Fruit fly (Drosophila melanogaster) whole organism, pupa: ENCODE measurements around the gene CG33689.

Experiments used
- CG10348 ChIP-seq: fragments of 200-800 bp; sonication (Bioruptor generic); IDR thresholded peaks from 2 replicates; pipeline ENCODE4 v1.3.6; 2022; ENCODE audit warnings: missing biosample characterization, missing genetic modification characterization
- CG12605 ChIP-seq: fragments of 200-800 bp; sonication (Bioruptor generic); IDR thresholded peaks from 2 replicates; pipeline ENCODE4 v1.3.6; 2022; ENCODE audit warnings: missing biosample characterization, missing genetic modification characterization
- CG13204 ChIP-seq: fragments of 200-800 bp; sonication (Bioruptor generic); optimal IDR thresholded peaks from 2 replicates; lab custom pipeline; 2018; ENCODE audit warnings: missing biosample characterization, mild to moderate bottlenecking, missing genetic modification characterization, moderate library complexity
- CG14655 ChIP-seq: fragments of 200-800 bp; sonication (Bioruptor generic); optimal IDR thresholded peaks from 3 replicates; lab custom pipeline; 2017; ENCODE audit warnings: mild to moderate bottlenecking, missing biosample characterization, missing genetic modification reagents, missing genetic modification characterization
- CG15710 ChIP-seq: fragments of 200-800 bp; sonication (Bioruptor generic); optimal IDR thresholded peaks from 2 replicates; lab custom pipeline; 2018; ENCODE audit warnings: missing biosample characterization, mild to moderate bottlenecking, missing genetic modification characterization, moderate library complexity
- CG17806 ChIP-seq: fragments of 200-800 bp; sonication (Bioruptor generic); optimal IDR thresholded peaks from 2 replicates; lab custom pipeline; 2018; ENCODE audit warnings: missing biosample characterization, mild to moderate bottlenecking, missing genetic modification characterization, moderate library complexity
- CG32121 ChIP-seq: fragments of 200-800 bp; sonication (Bioruptor generic); IDR thresholded peaks from 2 replicates; pipeline ENCODE4 v1.3.6; 2022; ENCODE audit warnings: missing biosample characterization, missing genetic modification characterization
- CG34367 ChIP-seq: fragments of 200-800 bp; sonication (Bioruptor generic); optimal IDR thresholded peaks from 2 replicates; lab custom pipeline; 2018; ENCODE audit warnings: missing biosample characterization, mild to moderate bottlenecking, missing genetic modification characterization
- CG4496 ChIP-seq: fragments of 200-800 bp; sonication (Bioruptor generic); IDR thresholded peaks from 3 replicates; pipeline ENCODE4 v1.3.6; 2022; ENCODE audit warnings: missing biosample characterization, missing genetic modification characterization
- CG8159 ChIP-seq: fragments of 200-800 bp; sonication (Bioruptor generic); optimal IDR thresholded peaks from 3 replicates; lab custom pipeline; 2018; ENCODE audit warnings: missing biosample characterization, mild to moderate bottlenecking, missing genetic modification characterization, moderate library complexity
- CG8301 ChIP-seq: fragments of 200-800 bp; sonication (Bioruptor generic); optimal IDR thresholded peaks from 2 replicates; lab custom pipeline; 2018; ENCODE audit warnings: missing biosample characterization, mild to moderate bottlenecking, missing genetic modification characterization
- CG9948 ChIP-seq: fragments of 200-800 bp; sonication (Bioruptor generic); optimal IDR thresholded peaks from 2 replicates; lab custom pipeline; 2018; ENCODE audit warnings: missing biosample characterization, mild to moderate bottlenecking, missing genetic modification characterization, moderate library complexity
- D1 ChIP-seq: fragments of 200-800 bp; sonication (Bioruptor generic); optimal IDR thresholded peaks from 2 replicates; lab custom pipeline; 2018; ENCODE audit warnings: missing biosample characterization, mild to moderate bottlenecking, missing genetic modification characterization, moderate library complexity
- EcR ChIP-seq: fragments of 200-800 bp; sonication (Bioruptor generic); optimal IDR thresholded peaks from 3 replicates; lab custom pipeline; 2019; ENCODE audit warnings: missing biosample characterization, missing genetic modification characterization, mild to moderate bottlenecking, moderate library complexity, missing genetic modification reagents
- Ets98B ChIP-seq: fragments of 200-800 bp; sonication (Bioruptor generic); IDR thresholded peaks from 2 replicates; pipeline ENCODE4 v1.3.6; 2022; ENCODE audit warnings: missing biosample characterization, missing genetic modification characterization
- Pif1A ChIP-seq: fragments of 200-800 bp; sonication (Bioruptor generic); optimal IDR thresholded peaks from 3 replicates; lab custom pipeline; 2016; ENCODE audit warnings: missing biosample characterization, missing genetic modification characterization
- Pif1B ChIP-seq: fragments of 200-800 bp; sonication (Bioruptor generic); optimal IDR thresholded peaks from 3 replicates; lab custom pipeline; 2016; ENCODE audit warnings: missing biosample characterization, missing genetic modification characterization
- Snoo ChIP-seq: fragments of 200-800 bp; sonication (Bioruptor generic); optimal IDR thresholded peaks from 3 replicates; lab custom pipeline; 2017; ENCODE audit warnings: missing biosample characterization, mild to moderate bottlenecking, missing genetic modification characterization, inconsistent platforms
- fd96Ca ChIP-seq: fragments of 200-800 bp; sonication (Bioruptor generic); IDR thresholded peaks from 3 replicates; pipeline ENCODE4 v1.3.6; 2022; ENCODE audit warnings: missing biosample characterization, missing genetic modification characterization
- gl ChIP-seq: fragments of 200-800 bp; sonication (Bioruptor generic); optimal IDR thresholded peaks from 2 replicates; lab custom pipeline; 2018; ENCODE audit warnings: missing biosample characterization, mild to moderate bottlenecking, missing genetic modification characterization
- rn ChIP-seq: fragments of 200-800 bp; sonication (Bioruptor generic); IDR thresholded peaks from 2 replicates; pipeline ENCODE4 v1.3.6; 2022; ENCODE audit warnings: missing biosample characterization, missing genetic modification characterization

The CG33689 gene

dm6 chr3L:16213201-16213600 lies 13.2 kb downstream of the CG33689 start:
- TF ChIP-seq CG13204 = peak; percentile 46
- TF ChIP-seq EcR (GFP tag; lab: Kevin White, UChicago) = peak; percentile 43
- TF ChIP-seq CG15710 = no peak
- TF ChIP-seq CG34367 (tag; lab: Kevin White, UChicago) = no peak
- no peak for TF ChIP-seq CG8159 (tag; lab: Kevin White, UChicago)
- TF ChIP-seq Ets98B (GFP tag; lab: Robert Waterston, UW) = peak; percentile 6; the same call in 1 of the 2 replicates

- TF ChIP-seq CG15710 = peak; percentile 36
- TF ChIP-seq fd96Ca (GFP tag; lab: Robert Waterston, UW) = peak; percentile 65; the same call in 2 of the 3 replicates
- peak; percentile 38 for TF ChIP-seq CG9948
- TF ChIP-seq Pif1B (GFP tag; lab: Kevin White, UChicago) = no peak
- peak; percentile 64 for TF ChIP-seq CG32121
- no peak for TF ChIP-seq CG34367 (tag; lab: Kevin White, UChicago)
- peak; percentile 26 for TF ChIP-seq CG14655 (GFP tag; lab: Kevin White, UChicago)
- TF ChIP-seq CG13204 = peak; percentile 79
- TF ChIP-seq CG4496 (GFP tag; lab: Robert Waterston, UW) = peak; percentile 42; the same call in 1 of the 3 replicates
- TF ChIP-seq Snoo = peak; percentile 37
- TF ChIP-seq gl (tag; lab: Kevin White, UChicago) = peak; percentile 40
- TF ChIP-seq CG12605 (GFP tag; lab: Robert Waterston, UW) = no peak; the same call in 1 of the 2 replicates
- TF ChIP-seq CG17806 (tag; lab: Kevin White, UChicago) = peak; percentile 41
- TF ChIP-seq CG10348 (GFP tag; lab: Robert Waterston, UW) = no peak
- no peak for TF ChIP-seq Pif1A (GFP tag; lab: Kevin White, UChicago)
- TF ChIP-seq CG8301 (tag; lab: Kevin White, UChicago) = no peak
- TF ChIP-seq D1 (tag; lab: Kevin White, UChicago) = no peak
- TF ChIP-seq EcR (GFP tag; lab: Kevin White, UChicago) = peak; percentile 64
- peak; percentile 43 for TF ChIP-seq CG8159 (tag; lab: Kevin White, UChicago)
- TF ChIP-seq rn = no peak
- peak; percentile 55 for TF ChIP-seq Ets98B (GFP tag; lab: Robert Waterston, UW)
- TF ChIP-seq, all 21 proteins: peak for 13
Measured at dm6 chr3L:16214533-16215207, 14.6 kb downstream of the CG33689 start.

dm6 chr3L:16215411-16215810 lies 15.4 kb downstream of the CG33689 start:
- peak; percentile 36 for TF ChIP-seq CG8159 (tag; lab: Kevin White, UChicago)
- TF ChIP-seq D1 (tag; lab: Kevin White, UChicago) = no peak
- TF ChIP-seq, all 21 proteins: peak for 1

- TF ChIP-seq Ets98B (GFP tag; lab: Robert Waterston, UW) (no peak), Snoo (no peak), CG14655 (GFP tag; lab: Kevin White, UChicago) (no peak), CG15710 (no peak), gl (tag; lab: Kevin White, UChicago) (no peak), EcR (GFP tag; lab: Kevin White, UChicago) (no peak), Pif1A (GFP tag; lab: Kevin White, UChicago) (no peak), CG4496 (GFP tag; lab: Robert Waterston, UW) (no peak), CG13204 (no peak), CG34367 (tag; lab: Kevin White, UChicago) (no peak), D1 (tag; lab: Kevin White, UChicago) (no peak), CG10348 (GFP tag; lab: Robert Waterston, UW) (no peak)
Measured at dm6 chr3L:16215816-16216215, 15.8 kb downstream of the CG33689 start.

dm6 chr3L:16217203-16217602 lies 17.2 kb downstream of the CG33689 start, which contains the start of gene CG13073:
TSS of gene CG13073 (minus strand) at chr3L:16217303.
- TF ChIP-seq Pif1A (GFP tag; lab: Kevin White, UChicago) = no peak
- no peak for TF ChIP-seq D1 (tag; lab: Kevin White, UChicago)
- TF ChIP-seq CG15710 = no peak
- no peak; the same call in 2 of the 3 replicates for TF ChIP-seq CG4496 (GFP tag; lab: Robert Waterston, UW)
- TF ChIP-seq CG10348 (GFP tag; lab: Robert Waterston, UW) = no peak
- no peak for TF ChIP-seq gl (tag; lab: Kevin White, UChicago)
- no peak for TF ChIP-seq CG17806 (tag; lab: Kevin White, UChicago)
- TF ChIP-seq EcR (GFP tag; lab: Kevin White, UChicago) = no peak
- TF ChIP-seq CG32121 = no peak
- no peak for TF ChIP-seq CG13204
- TF ChIP-seq CG14655 (GFP tag; lab: Kevin White, UChicago) = no peak
- no peak for TF ChIP-seq CG9948
- TF ChIP-seq Ets98B (GFP tag; lab: Robert Waterston, UW) = no peak
- no peak for TF ChIP-seq CG8301 (tag; lab: Kevin White, UChicago)
- TF ChIP-seq Snoo = no peak
- TF ChIP-seq, all 21 proteins: peak for 0

dm6 chr3L:16217935-16218334 lies 17.9 kb downstream of the CG33689 start:
- no peak for TF ChIP-seq D1 (tag; lab: Kevin White, UChicago)
- TF ChIP-seq CG32121 = no peak
- TF ChIP-seq CG10348 (GFP tag; lab: Robert Waterston, UW) = no peak
- TF ChIP-seq CG8159 (tag; lab: Kevin White, UChicago) = peak; percentile 39
- TF ChIP-seq Ets98B (GFP tag; lab: Robert Waterston, UW) = peak; percentile 82
- peak; percentile 60 for TF ChIP-seq CG9948
- peak; percentile 4; the same call in 1 of the 2 replicates for TF ChIP-seq rn
- TF ChIP-seq EcR (GFP tag; lab: Kevin White, UChicago) = no peak
- TF ChIP-seq CG17806 (tag; lab: Kevin White, UChicago) = peak; percentile 59
- peak; percentile 63 for TF ChIP-seq CG12605 (GFP tag; lab: Robert Waterston, UW)
- peak; percentile 77 for TF ChIP-seq CG8301 (tag; lab: Kevin White, UChicago)
- TF ChIP-seq CG13204 = no peak
- TF ChIP-seq Pif1B (GFP tag; lab: Kevin White, UChicago) = peak; percentile 41
- TF ChIP-seq fd96Ca (GFP tag; lab: Robert Waterston, UW) = 0 out of 3 replicates have a peak, but pooled peaks have one; percentile 8
- TF ChIP-seq Pif1A (GFP tag; lab: Kevin White, UChicago) = peak; percentile 52
- TF ChIP-seq CG34367 (tag; lab: Kevin White, UChicago) = peak; percentile 45
- peak; percentile 79 for TF ChIP-seq CG14655 (GFP tag; lab: Kevin White, UChicago)
- no peak for TF ChIP-seq Snoo
- TF ChIP-seq CG15710 = peak; percentile 21
- TF ChIP-seq gl (tag; lab: Kevin White, UChicago) = no peak
- TF ChIP-seq CG4496 (GFP tag; lab: Robert Waterston, UW) = peak; percentile 64; the same call in 2 of the 3 replicates
